Fruit fly (Drosophila melanogaster) Kc167 (cell line): ENCODE measurements around the gene CG17121.

Experiments used
- Myc ChIP-seq: fragments of >200 bp; optimal IDR thresholded peaks from 2 replicates; lab custom pipeline; 2017; ENCODE audit warnings: missing external identifiers
- h ChIP-seq: fragments of >200 bp; optimal IDR thresholded peaks from 3 replicates; lab custom pipeline; 2018; ENCODE audit warnings: missing external identifiers
- insv ChIP-seq: fragments of >200 bp; optimal IDR thresholded peaks from 3 replicates; lab custom pipeline; 2018; ENCODE audit warnings: missing external identifiers
- psq ChIP-seq: fragments of >200 bp; optimal IDR thresholded peaks from 2 replicates; lab custom pipeline; 2017; ENCODE audit warnings: missing external identifiers
- ttk ChIP-seq: sonication (Bioruptor generic); optimal IDR thresholded peaks from 2 replicates; lab custom pipeline; 2017; ENCODE audit warnings: missing external identifiers

dm6 chr3R:23061209-23061608 lies 13.2 kb upstream of the CG17121 start, which contains the start of the genes sav and Ublcp1:
- TF ChIP-seq Myc (lab: Kevin White, UChicago) = no peak
- no peak for TF ChIP-seq insv
- no peak for TF ChIP-seq psq
- TF ChIP-seq ttk = no peak
- TF ChIP-seq h (lab: Kevin White, UChicago) = no peak
